Fruit fly (Drosophila melanogaster) whole organism, embryonic: ENCODE data around the gene Msh6.
A peak's percentile ranks its signal among the peaks of the same experiment; 100 is the strongest.

Source experiments
- Aef1 ChIP-seq: fragments of 200-800 bp; sonication (Bioruptor generic); IDR thresholded peaks from 3 replicates; pipeline ENCODE4 v1.3.6; 2022; ENCODE audit warnings: missing biosample characterization, missing genetic modification characterization
- Bteb2 ChIP-seq: fragments of 200-800 bp; sonication (Bioruptor generic); optimal IDR thresholded peaks from 2 replicates; lab custom pipeline; 2016; ENCODE audit warnings: missing biosample characterization, missing genetic modification characterization
- CG10654 ChIP-seq: fragments of 200-800 bp; sonication (Bioruptor generic); optimal IDR thresholded peaks from 2 replicates; lab custom pipeline; 2016; ENCODE audit warnings: missing biosample characterization, missing genetic modification characterization
- CG11723 ChIP-seq: fragments of 200-800 bp; sonication (Bioruptor generic); optimal IDR thresholded peaks from 2 replicates; lab custom pipeline; 2017; ENCODE audit warnings: missing biosample characterization, mild to moderate bottlenecking, missing genetic modification characterization
- CG15073 ChIP-seq: fragments of 200-800 bp; sonication (Bioruptor generic); optimal IDR thresholded peaks from 2 replicates; lab custom pipeline; 2016; ENCODE audit warnings: missing biosample characterization, missing genetic modification characterization
- CG18476 ChIP-seq: fragments of 200-800 bp; sonication (Bioruptor generic); optimal IDR thresholded peaks from 2 replicates; lab custom pipeline; 2016; ENCODE audit warnings: missing biosample characterization, mild to moderate bottlenecking, missing genetic modification characterization
- CG2889 ChIP-seq: fragments of 200-800 bp; sonication (Bioruptor generic); IDR thresholded peaks from 3 replicates; pipeline ENCODE4 v1.3.6; 2022; ENCODE audit warnings: missing biosample characterization, missing genetic modification characterization
- CG3407 ChIP-seq: fragments of 200-800 bp; sonication (Bioruptor generic); optimal IDR thresholded peaks from 2 replicates; lab custom pipeline; 2018; ENCODE audit warnings: missing biosample characterization, mild to moderate bottlenecking, missing genetic modification characterization
- CG34224 ChIP-seq: fragments of 200-800 bp; sonication (Bioruptor generic); IDR thresholded peaks from 3 replicates; pipeline ENCODE4 v1.3.6; 2022; ENCODE audit warnings: missing biosample characterization, missing genetic modification characterization; ENCODE audit not compliant: partially characterized antibody
- CG3838 ChIP-seq: fragments of 200-800 bp; sonication (Bioruptor generic); optimal IDR thresholded peaks from 3 replicates; lab custom pipeline; 2016; ENCODE audit warnings: missing biosample characterization, missing genetic modification characterization
- CG4730 ChIP-seq: fragments of 200-800 bp; sonication (Bioruptor generic); IDR thresholded peaks from 2 replicates; pipeline ENCODE4 v1.3.6; 2022; ENCODE audit warnings: missing biosample characterization, missing genetic modification characterization
- CG5180 ChIP-seq: fragments of 200-800 bp; sonication (Bioruptor generic); optimal IDR thresholded peaks from 3 replicates; lab custom pipeline; 2017; ENCODE audit warnings: missing biosample characterization, missing genetic modification characterization, mild to moderate bottlenecking, moderate library complexity, missing genetic modification reagents
- CG6272 ChIP-seq: fragments of 200-800 bp; sonication (Bioruptor generic); IDR thresholded peaks from 2 replicates; pipeline ENCODE4 v1.3.6; 2022; ENCODE audit warnings: missing biosample characterization, missing genetic modification characterization
- CG6765 ChIP-seq: fragments of 200-800 bp; sonication (Bioruptor generic); optimal IDR thresholded peaks from 3 replicates; lab custom pipeline; 2017; ENCODE audit warnings: missing biosample characterization, mild to moderate bottlenecking, missing genetic modification characterization
- CG7556 ChIP-seq: fragments of 200-800 bp; sonication (Bioruptor generic); optimal IDR thresholded peaks from 2 replicates; lab custom pipeline; 2017; ENCODE audit warnings: missing biosample characterization, mild to moderate bottlenecking, missing genetic modification characterization
- CG8281 ChIP-seq: fragments of 200-800 bp; sonication (Bioruptor generic); optimal IDR thresholded peaks from 2 replicates; lab custom pipeline; 2018; ENCODE audit warnings: missing biosample characterization, mild to moderate bottlenecking, missing genetic modification characterization, moderate library complexity
- CG8478 ChIP-seq: fragments of >200 bp; optimal IDR thresholded peaks from 2 replicates; lab custom pipeline; 2018
- Dip3 ChIP-seq: fragments of 200-800 bp; sonication (Bioruptor generic); optimal IDR thresholded peaks from 3 replicates; lab custom pipeline; 2016; ENCODE audit warnings: missing biosample characterization, missing genetic modification characterization
- Doc3 ChIP-seq: fragments of 200-800 bp; sonication (Bioruptor generic); IDR thresholded peaks from 3 replicates; pipeline ENCODE4 v1.3.6; 2022; ENCODE audit warnings: missing biosample characterization, missing genetic modification characterization; ENCODE audit not compliant: partially characterized antibody
- Dref ChIP-seq: fragments of 200-800 bp; sonication (Bioruptor generic); IDR thresholded peaks from 2 replicates; pipeline ENCODE4 v1.3.6; 2022; ENCODE audit warnings: missing biosample characterization, missing genetic modification characterization
- GATAe ChIP-seq: fragments of 200-800 bp; sonication (Bioruptor generic); conservative IDR thresholded peaks from 2 replicates; pipeline ENCODE4 v1.3.6; 2022; ENCODE audit warnings: missing biosample characterization, missing genetic modification characterization
- Hmr ChIP-seq: fragments of 200-800 bp; sonication (Bioruptor generic); optimal IDR thresholded peaks from 3 replicates; lab custom pipeline; 2017; ENCODE audit warnings: mild to moderate bottlenecking, missing biosample characterization, missing genetic modification reagents, missing genetic modification characterization
- Hr3 ChIP-seq: fragments of 200-800 bp; sonication (Bioruptor generic); optimal IDR thresholded peaks from 3 replicates; lab custom pipeline; 2016; ENCODE audit warnings: missing biosample characterization, missing genetic modification characterization
- NFAT ChIP-seq: fragments of 200-800 bp; sonication (Bioruptor generic); IDR thresholded peaks from 2 replicates; pipeline ENCODE4 v1.3.6; 2022; ENCODE audit warnings: missing biosample characterization, missing genetic modification characterization
- Neu2 ChIP-seq: fragments of 200-800 bp; sonication (Bioruptor generic); optimal IDR thresholded peaks from 3 replicates; lab custom pipeline; 2016; ENCODE audit warnings: missing biosample characterization, missing genetic modification characterization, borderline replicate concordance
- Oaz ChIP-seq: fragments of 200-800 bp; sonication (Bioruptor generic); IDR thresholded peaks from 2 replicates; pipeline ENCODE4 v1.3.6; 2022; ENCODE audit warnings: missing biosample characterization, missing genetic modification characterization
- PHDP ChIP-seq: fragments of 200-800 bp; sonication (Bioruptor generic); optimal IDR thresholded peaks from 3 replicates; lab custom pipeline; 2018; ENCODE audit warnings: missing biosample characterization, mild to moderate bottlenecking, missing genetic modification characterization, moderate library complexity
- Six4 ChIP-seq: fragments of 200-800 bp; sonication (Bioruptor generic); optimal IDR thresholded peaks from 2 replicates; lab custom pipeline; 2016; ENCODE audit warnings: missing biosample characterization, missing genetic modification characterization
- Sry-β ChIP-seq: fragments of 200-800 bp; sonication (Bioruptor generic); optimal IDR thresholded peaks from 2 replicates; lab custom pipeline; 2018; ENCODE audit warnings: missing biosample characterization, mild to moderate bottlenecking, missing genetic modification characterization, moderate library complexity
- abd-A ChIP-seq: fragments of 200-800 bp; sonication (Bioruptor generic); optimal IDR thresholded peaks from 3 replicates; lab custom pipeline; 2019; ENCODE audit warnings: missing biosample characterization, mild to moderate bottlenecking, missing genetic modification characterization, moderate library complexity
- bbx ChIP-seq: fragments of 200-800 bp; sonication (Bioruptor generic); IDR thresholded peaks from 2 replicates; pipeline ENCODE4 v1.3.6; 2022; ENCODE audit warnings: missing biosample characterization, missing genetic modification characterization; ENCODE audit not compliant: partially characterized antibody
- bowl ChIP-seq: fragments of 200-800 bp; sonication (Bioruptor generic); IDR thresholded peaks from 2 replicates; pipeline ENCODE4 v1.3.6; 2022; ENCODE audit warnings: missing biosample characterization, missing genetic modification characterization
- cad ChIP-seq: fragments of >200 bp; optimal IDR thresholded peaks from 2 replicates; lab custom pipeline; 2017; ENCODE audit warnings: missing biosample characterization, missing genetic modification characterization
- chinmo ChIP-seq: fragments of 200-800 bp; sonication (Bioruptor generic); IDR thresholded peaks from 4 replicates; pipeline ENCODE4 v1.3.6; 2022; ENCODE audit warnings: missing biosample characterization, missing genetic modification characterization; ENCODE audit not compliant: partially characterized antibody
- crol ChIP-seq: fragments of 200-800 bp; sonication (Bioruptor generic); IDR thresholded peaks from 2 replicates; pipeline ENCODE4 v1.3.6; 2022; ENCODE audit warnings: missing biosample characterization, missing genetic modification characterization
- dpn ChIP-seq, 2 experiments: fragments of 200-800 bp; sonication (Bioruptor generic); optimal IDR thresholded peaks; 3 replicates each; lab custom pipeline; 2016; ENCODE audit warnings: missing biosample characterization in 2 of 2, missing genetic modification characterization in 2 of 2
- eyg ChIP-seq: fragments of 200-800 bp; sonication (Bioruptor generic); optimal IDR thresholded peaks from 3 replicates; lab custom pipeline; 2016; ENCODE audit warnings: missing biosample characterization, missing genetic modification characterization
- jing ChIP-seq: fragments of 200-800 bp; sonication (Bioruptor generic); optimal IDR thresholded peaks from 2 replicates; lab custom pipeline; 2018; ENCODE audit warnings: missing biosample characterization, mild to moderate bottlenecking, missing genetic modification characterization
- nau ChIP-seq: fragments of 200-800 bp; sonication (Bioruptor generic); optimal IDR thresholded peaks from 3 replicates; lab custom pipeline; 2017; ENCODE audit warnings: missing biosample characterization, mild to moderate bottlenecking, missing genetic modification characterization, missing genetic modification reagents
- odd ChIP-seq: fragments of 200-800 bp; sonication (Bioruptor generic); optimal IDR thresholded peaks from 2 replicates; lab custom pipeline; 2017; ENCODE audit warnings: missing biosample characterization, mild to moderate bottlenecking, missing genetic modification characterization
- run ChIP-seq: fragments of 200-800 bp; sonication (Bioruptor generic); optimal IDR thresholded peaks from 3 replicates; lab custom pipeline; 2018; ENCODE audit warnings: missing biosample characterization, mild to moderate bottlenecking, missing genetic modification characterization
- sc ChIP-seq, 3 experiments: fragments of >200 bp in 2 of 3; fragments of 200-800 bp in 1 of 3; sonication (Bioruptor generic) in 1 of 3; optimal IDR thresholded peaks; 2 replicates in 2 of 3; 3 replicates in 1 of 3; lab custom pipeline; 2017; ENCODE audit warnings: mild to moderate bottlenecking in 1 of 3, missing biosample characterization in 1 of 3, missing genetic modification characterization in 1 of 3, missing genetic modification reagents in 1 of 3
- schlank ChIP-seq: fragments of 200-800 bp; sonication (Bioruptor generic); optimal IDR thresholded peaks from 2 replicates; lab custom pipeline; 2018; ENCODE audit warnings: missing biosample characterization, mild to moderate bottlenecking, missing genetic modification characterization
- sd ChIP-seq: fragments of 200-800 bp; sonication (Bioruptor generic); optimal IDR thresholded peaks from 3 replicates; lab custom pipeline; 2018; ENCODE audit warnings: missing biosample characterization, mild to moderate bottlenecking, missing genetic modification characterization, moderate library complexity
- sr ChIP-seq: fragments of 200-800 bp; sonication (Bioruptor generic); IDR thresholded peaks from 3 replicates; pipeline ENCODE4 v1.3.6; 2022; ENCODE audit warnings: missing biosample characterization, missing genetic modification characterization
- stwl ChIP-seq: fragments of 200-800 bp; sonication (Bioruptor generic); optimal IDR thresholded peaks from 3 replicates; lab custom pipeline; 2018; ENCODE audit warnings: missing biosample characterization, mild to moderate bottlenecking, missing genetic modification characterization, moderate library complexity
- tio ChIP-seq: fragments of 200-800 bp; sonication (Bioruptor generic); optimal IDR thresholded peaks from 2 replicates; lab custom pipeline; 2017; ENCODE audit warnings: missing biosample characterization, missing genetic modification characterization, inconsistent platforms
- tup ChIP-seq: fragments of 200-800 bp; sonication (Bioruptor generic); optimal IDR thresholded peaks from 2 replicates; lab custom pipeline; 2016; ENCODE audit warnings: missing biosample characterization, mild to moderate bottlenecking, missing genetic modification characterization, moderate library complexity
- unpg ChIP-seq: fragments of 200-800 bp; sonication (Bioruptor generic); optimal IDR thresholded peaks from 3 replicates; lab custom pipeline; 2018; ENCODE audit warnings: missing biosample characterization, mild to moderate bottlenecking, missing genetic modification characterization, moderate library complexity

Gene Msh6

DNA sequence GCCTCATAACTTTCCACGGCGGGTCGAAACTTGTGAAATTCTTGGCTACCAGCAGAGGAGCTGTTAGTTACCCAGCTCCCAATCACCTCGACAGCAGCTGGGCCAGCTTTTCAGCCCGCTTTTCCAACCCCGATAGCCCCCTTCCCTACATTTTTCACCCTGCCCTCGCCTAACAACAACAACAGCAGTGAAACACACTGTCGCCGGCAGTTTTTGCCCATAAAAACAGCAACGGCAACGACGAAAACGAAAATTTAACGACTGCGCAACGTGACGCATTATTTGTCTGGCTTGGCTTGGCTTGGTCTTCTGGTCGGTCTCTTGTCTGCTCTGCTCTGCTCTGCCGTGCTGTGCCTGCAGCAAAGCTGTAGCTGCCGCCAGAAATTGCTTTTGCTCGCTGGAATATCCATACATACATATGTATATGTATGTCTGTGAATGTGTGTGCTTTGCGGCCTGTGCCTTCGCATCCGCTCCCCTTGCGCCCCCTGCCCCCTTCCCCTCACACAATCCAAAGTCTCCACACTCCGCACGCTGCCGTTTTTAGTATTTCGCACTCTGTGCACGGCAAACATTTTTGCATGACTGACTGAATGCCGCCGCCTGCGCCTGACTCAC lies 51.1 kb downstream of the Msh6 start:
- TF ChIP-seq CG18476 = no peak
- no peak for TF ChIP-seq CG8478
- TF ChIP-seq Sry-β (GFP tag; lab: Kevin White, UChicago) = no peak
- no peak for TF ChIP-seq CG15073 (GFP tag; lab: Kevin White, UChicago)
- no peak for TF ChIP-seq CG8281 (tag; lab: Kevin White, UChicago)
- peak; percentile 87 for TF ChIP-seq abd-A (tag; lab: Kevin White, UChicago)
- TF ChIP-seq odd (GFP tag; lab: Kevin White, UChicago) = no peak
- no peak for TF ChIP-seq GATAe (GFP tag; lab: Robert Waterston, UW)
- TF ChIP-seq unpg = no peak
- no peak for TF ChIP-seq Hr3 (GFP tag; lab: Kevin White, UChicago)
- TF ChIP-seq CG5180 (GFP tag; lab: Kevin White, UChicago) = no peak
- no peak for TF ChIP-seq Dip3 (GFP tag; lab: Kevin White, UChicago)
- no peak for TF ChIP-seq run (tag; lab: Kevin White, UChicago)
- no peak for TF ChIP-seq Hmr (GFP tag; lab: Kevin White, UChicago)
- TF ChIP-seq CG10654 (GFP tag; lab: Kevin White, UChicago) = no peak
- TF ChIP-seq Doc3 (GFP tag; lab: Robert Waterston, UW) = 0 out of 3 replicates have a peak, but pooled peaks have one; percentile 25
- no peak for TF ChIP-seq eyg (GFP tag; lab: Kevin White, UChicago)
- no peak for TF ChIP-seq Neu2
- TF ChIP-seq crol = peak; percentile 77
- no peak for TF ChIP-seq jing
- TF ChIP-seq dpn (GFP tag; optimal IDR thresholded peaks at IDR 0.05; lab: Kevin White, UChicago) = no peak
- TF ChIP-seq CG2889 (GFP tag; lab: Robert Waterston, UW) = peak; percentile 13; the same call in 1 of the 3 replicates
- TF ChIP-seq sr (GFP tag; lab: Robert Waterston, UW) = no peak
- TF ChIP-seq PHDP = no peak
- TF ChIP-seq nau (GFP tag; lab: Kevin White, UChicago) = no peak
- no peak for TF ChIP-seq CG6765 (GFP tag; lab: Kevin White, UChicago)
- TF ChIP-seq tio (GFP tag; lab: Kevin White, UChicago) = no peak
- TF ChIP-seq cad (GFP tag; lab: Kevin White, UChicago) = no peak
- peak; percentile 12; the same call in 1 of the 3 replicates for TF ChIP-seq CG34224
- TF ChIP-seq Oaz (GFP tag; lab: Robert Waterston, UW) = no peak
- no peak for TF ChIP-seq CG3407
- no peak for TF ChIP-seq CG11723 (GFP tag; lab: Kevin White, UChicago)
- no peak for TF ChIP-seq Dref
- no peak for TF ChIP-seq Bteb2 (GFP tag; lab: Kevin White, UChicago)
- TF ChIP-seq CG7556 (GFP tag; lab: Kevin White, UChicago) = no peak
- TF ChIP-seq CG4730 (GFP tag; lab: Robert Waterston, UW) = no peak
- TF ChIP-seq sc (optimal IDR thresholded peaks at IDR 0.05; lab: Kevin White, UChicago) = no peak
- TF ChIP-seq sc (GFP tag; optimal IDR thresholded peaks at IDR 0.05; lab: Kevin White, UChicago) = no peak
- no peak for TF ChIP-seq tup
- TF ChIP-seq Six4 = no peak
- no peak for TF ChIP-seq Aef1
- TF ChIP-seq chinmo = peak; percentile 62; the same call in 1 of the 4 replicates
- no peak for TF ChIP-seq stwl
- TF ChIP-seq schlank = no peak
- TF ChIP-seq bowl (GFP tag; lab: Robert Waterston, UW) = 0 out of 2 replicates have a peak, but pooled peaks have one; percentile 6
- no peak for TF ChIP-seq CG6272 (GFP tag; lab: Robert Waterston, UW)
- TF ChIP-seq bbx (GFP tag; lab: Robert Waterston, UW) = peak; percentile 46; the same call in 1 of the 2 replicates
- peak; percentile 5 for TF ChIP-seq sd (tag; lab: Kevin White, UChicago)
- no peak for TF ChIP-seq NFAT (GFP tag; lab: Robert Waterston, UW)
- TF ChIP-seq CG3838 (GFP tag; lab: Kevin White, UChicago) = no peak
